Worm (Caenorhabditis elegans): ENCODE data around the gene F11A5.15.

The F11A5.15 gene

ce11 chrV:16225524-16226116 lies 7.2 kb upstream of the F11A5.15 start (continued):
- TF ChIP-seq ZK185.1 (tag; optimal IDR thresholded peaks at IDR 0.05; ENCODE audit: poor library complexity, severe bottlenecking) (no peak), mel-28 (tag; optimal IDR thresholded peaks at IDR 0.05; ENCODE audit: borderline replicate concordance) (no peak), nhr-120 (GFP tag; IDR thresholded peaks at IDR 0.05) (no peak), mcd-1 (GFP tag; IDR thresholded peaks at IDR 0.05) (peak; percentile 32), F57A8.1 (GFP tag; optimal IDR thresholded peaks at IDR 0.05) (no peak), ceh-79 (tag; optimal IDR thresholded peaks at IDR 0.05) (no peak), mxl-1 (tag; optimal IDR thresholded peaks at IDR 0.05) (no peak), B0261.1 (tag; optimal IDR thresholded peaks at IDR 0.05) (peak; percentile 21), B0035.1 (tag; optimal IDR thresholded peaks at IDR 0.05) (no peak), madf-6 (GFP tag; IDR thresholded peaks at IDR 0.05) (peak; percentile 73), cebp-1 (GFP tag; IDR thresholded peaks at IDR 0.05) (no peak), cebp-1 (tag; optimal IDR thresholded peaks at IDR 0.05) (no peak), D2030.7 (GFP tag; IDR thresholded peaks at IDR 0.05) (peak; percentile 76), ekl-4 (GFP tag; IDR thresholded peaks at IDR 0.05) (peak; percentile 65), bed-1 (GFP tag; IDR thresholded peaks at IDR 0.05) (no peak), sea-2 (GFP tag; IDR thresholded peaks at IDR 0.05) (no peak), attf-3 (GFP tag; conservative IDR thresholded peaks at IDR 0.05) (no peak), F49E8.2 (tag; optimal IDR thresholded peaks at IDR 0.05; ENCODE audit: insufficient read depth) (peak; percentile 62), ztf-25 (GFP tag; IDR thresholded peaks at IDR 0.05) (no peak), madf-10 (tag; optimal IDR thresholded peaks at IDR 0.05) (no peak), F23B12.7 (tag; optimal IDR thresholded peaks at IDR 0.05; ENCODE audit: insufficient read depth) (peak; percentile 52), him-1 (tag; optimal IDR thresholded peaks at IDR 0.05) (no peak), snpc-4 (GFP tag; optimal IDR thresholded peaks at IDR 0.05) (peak; percentile 89), snpc-4 (tag; optimal IDR thresholded peaks at IDR 0.05) (peak; percentile 82 to 97 (median 92)), ztf-6 (GFP tag; IDR thresholded peaks at IDR 0.05) (no peak), let-607 (tag; optimal IDR thresholded peaks at IDR 0.05) (no peak), attf-5 (GFP tag; optimal IDR thresholded peaks at IDR 0.05) (no peak), aptf-3 (GFP tag; IDR thresholded peaks at IDR 0.05) (no peak), let-526 (GFP tag; IDR thresholded peaks at IDR 0.05) (no peak), hlh-26 (GFP tag; conservative IDR thresholded peaks at IDR 0.05) (no peak), K11D2.4 (GFP tag; IDR thresholded peaks at IDR 0.05) (no peak), lsl-1 (GFP tag; optimal IDR thresholded peaks at IDR 0.05) (peak; percentile 64), ceh-91 (GFP tag; IDR thresholded peaks at IDR 0.05) (no peak), rec-8 (tag; optimal IDR thresholded peaks at IDR 0.05) (no peak), F37B4.10 (GFP tag; IDR thresholded peaks at IDR 0.05) (no peak), attf-6 (GFP tag; IDR thresholded peaks at IDR 0.05) (peak; percentile 96), die-1 (tag; optimal IDR thresholded peaks at IDR 0.05) (peak; percentile 45), B0019.2 (GFP tag; conservative IDR thresholded peaks at IDR 0.05) (no peak), ama-1 (optimal IDR thresholded peaks at IDR 0.05) (no peak), ama-1 (GFP tag; optimal IDR thresholded peaks at IDR 0.05) (no peak), ceh-40 (GFP tag; IDR thresholded peaks at IDR 0.05) (no peak), snpc-1.3 (tag; optimal IDR thresholded peaks at IDR 0.05; ENCODE audit: insufficient read depth) (no peak), nfya-1 (tag; optimal IDR thresholded peaks at IDR 0.05; ENCODE audit: borderline replicate concordance, insufficient read depth) (no peak), hsf-1 (GFP tag; IDR thresholded peaks at IDR 0.05) (no peak), sptf-2 (GFP tag; optimal IDR thresholded peaks at IDR 0.05) (no peak), rcor-1 (GFP tag; IDR thresholded peaks at IDR 0.05) (0 out of 2 replicates have a peak, but pooled peaks have one; percentile 26), nhr-179 (tag; optimal IDR thresholded peaks at IDR 0.05) (no peak), fkh-3 (tag; optimal IDR thresholded peaks at IDR 0.05) (no peak)
